Worm (Caenorhabditis elegans) whole organism, L2 larva: Measurements from ENCODE around the gene C01G10.1.
"Not testable (repeated sequence)": the region's sequence is repeated elsewhere in the genome, so short reads cannot be mapped to it uniquely, and the experiment has no call there.

ENCODE experiments used
- C34F6.9 ChIP-seq: fragments of 150-350 bp; optimal IDR thresholded peaks from 2 replicates; lab custom pipeline; 2014; ENCODE audit warnings: missing biosample characterization, missing genetic modification characterization
- F13H6.1 ChIP-seq: sonication (generic microtip); optimal IDR thresholded peaks from 2 replicates; lab custom pipeline; 2016; ENCODE audit warnings: missing genetic modification characterization, missing compliant biosample characterization
- R02D3.7 ChIP-seq: fragments of 150-350 bp; optimal IDR thresholded peaks from 2 replicates; lab custom pipeline; 2014; ENCODE audit warnings: missing biosample characterization, missing genetic modification characterization
- Y55F3AM.14 ChIP-seq: fragments of 200-800 bp; sonication (Bioruptor generic); optimal IDR thresholded peaks from 2 replicates; lab custom pipeline; 2018; ENCODE audit warnings: mild to moderate bottlenecking, missing genetic modification characterization, missing compliant biosample characterization
- ZK546.5 ChIP-seq: sonication (generic microtip); optimal IDR thresholded peaks from 2 replicates; lab custom pipeline; 2017; ENCODE audit warnings: missing biosample characterization, missing genetic modification characterization
- alr-1 ChIP-seq: fragments of 150-350 bp; optimal IDR thresholded peaks from 2 replicates; lab custom pipeline; 2014; ENCODE audit warnings: missing biosample characterization, missing genetic modification characterization
- aly-2 ChIP-seq: fragments of 150-350 bp; optimal IDR thresholded peaks from 2 replicates; lab custom pipeline; 2014; ENCODE audit warnings: missing biosample characterization, missing genetic modification characterization
- ama-1 ChIP-seq: fragments of 150-350 bp; optimal IDR thresholded peaks from 2 replicates; lab custom pipeline; 2018; ENCODE audit warnings: inconsistent platforms
- blmp-1 ChIP-seq: sonication (generic microtip); optimal IDR thresholded peaks from 2 replicates; lab custom pipeline; 2017; ENCODE audit warnings: missing genetic modification characterization, mild to moderate bottlenecking, missing compliant biosample characterization, antibody characterized with exemption, moderate library complexity; ENCODE audit not compliant: insufficient read depth
- ceh-16 ChIP-seq: fragments of 150-350 bp; optimal IDR thresholded peaks from 2 replicates; lab custom pipeline; 2014; ENCODE audit warnings: missing biosample characterization, missing genetic modification characterization
- crh-2 ChIP-seq: sonication (generic microtip); optimal IDR thresholded peaks from 2 replicates; lab custom pipeline; 2017; ENCODE audit warnings: missing biosample characterization, missing genetic modification characterization
- egl-27 ChIP-seq: sonication (generic microtip); optimal IDR thresholded peaks from 3 replicates; lab custom pipeline; 2017; ENCODE audit warnings: missing biosample characterization, missing genetic modification reagents, missing genetic modification characterization
- elt-1 ChIP-seq: fragments of 150-350 bp; optimal IDR thresholded peaks from 2 replicates; lab custom pipeline; 2014; ENCODE audit warnings: missing biosample characterization, missing genetic modification characterization
- fos-1 ChIP-seq: fragments of 150-350 bp; optimal IDR thresholded peaks from 2 replicates; lab custom pipeline; 2014; ENCODE audit warnings: missing biosample characterization, missing genetic modification characterization
- lin-11 ChIP-seq: fragments of 150-350 bp; sonication (generic microtip); optimal IDR thresholded peaks from 2 replicates; lab custom pipeline; 2014; ENCODE audit warnings: missing biosample characterization, missing genetic modification characterization, inconsistent platforms, mixed read lengths
- lin-13 ChIP-seq: fragments of 150-350 bp; optimal IDR thresholded peaks from 2 replicates; lab custom pipeline; 2014; ENCODE audit warnings: missing biosample characterization, missing genetic modification reagents, missing genetic modification characterization
- lsy-2 ChIP-seq, 2 experiments: fragments of 150-350 bp in 1 of 2; sonication (generic microtip) in 1 of 2; optimal IDR thresholded peaks; 2 replicates each; lab custom pipeline; 2014 to 2017; ENCODE audit warnings: missing biosample characterization in 2 of 2, missing genetic modification characterization in 2 of 2
- mab-5 ChIP-seq: fragments of 150-350 bp; optimal IDR thresholded peaks from 2 replicates; lab custom pipeline; 2014; ENCODE audit warnings: missing biosample characterization, missing genetic modification characterization
- mbf-1 ChIP-seq: sonication (generic microtip); optimal IDR thresholded peaks from 2 replicates; lab custom pipeline; 2017; ENCODE audit warnings: missing biosample characterization, missing genetic modification characterization
- mdl-1 ChIP-seq, 2 experiments: fragments of 150-350 bp in 1 of 2; sonication (generic microtip) in 1 of 2; optimal IDR thresholded peaks; 2 replicates each; lab custom pipeline; 2017; ENCODE audit warnings: missing biosample characterization in 2 of 2, missing genetic modification characterization in 2 of 2
- nhr-10 ChIP-seq: sonication (generic microtip); optimal IDR thresholded peaks from 2 replicates; lab custom pipeline; 2017; ENCODE audit warnings: missing biosample characterization, missing genetic modification characterization
- nhr-11 ChIP-seq: fragments of 150-350 bp; optimal IDR thresholded peaks from 2 replicates; lab custom pipeline; 2014; ENCODE audit warnings: missing biosample characterization, missing genetic modification characterization
- nhr-12 ChIP-seq: fragments of 150-350 bp; optimal IDR thresholded peaks from 2 replicates; lab custom pipeline; 2014; ENCODE audit warnings: missing biosample characterization, missing genetic modification characterization
- nhr-129 ChIP-seq: fragments of 150-350 bp; optimal IDR thresholded peaks from 2 replicates; lab custom pipeline; 2014; ENCODE audit warnings: missing biosample characterization, missing genetic modification characterization
- nhr-21 ChIP-seq: fragments of 150-350 bp; optimal IDR thresholded peaks from 2 replicates; lab custom pipeline; 2014; ENCODE audit warnings: missing biosample characterization, missing genetic modification characterization
- nhr-237 ChIP-seq: fragments of 150-350 bp; optimal IDR thresholded peaks from 2 replicates; lab custom pipeline; 2014; ENCODE audit warnings: missing biosample characterization, missing genetic modification characterization
- nhr-25 ChIP-seq: fragments of 150-350 bp; sonication (generic microtip); optimal IDR thresholded peaks from 3 replicates; lab custom pipeline; 2014; ENCODE audit warnings: missing biosample characterization, missing genetic modification characterization
- nhr-6 ChIP-seq: fragments of 150-350 bp; optimal IDR thresholded peaks from 2 replicates; lab custom pipeline; 2014; ENCODE audit warnings: missing biosample characterization, missing genetic modification characterization
- nhr-77 ChIP-seq: fragments of 150-350 bp; optimal IDR thresholded peaks from 2 replicates; lab custom pipeline; 2014; ENCODE audit warnings: missing biosample characterization, missing genetic modification characterization
- peb-1 ChIP-seq: fragments of 150-350 bp; optimal IDR thresholded peaks from 2 replicates; lab custom pipeline; 2014; ENCODE audit warnings: missing biosample characterization, missing genetic modification characterization
- sem-4 ChIP-seq: fragments of 150-350 bp; optimal IDR thresholded peaks from 2 replicates; lab custom pipeline; 2014; ENCODE audit warnings: missing biosample characterization, missing genetic modification reagents, missing genetic modification characterization
- skn-1 ChIP-seq: sonication (generic microtip); optimal IDR thresholded peaks from 2 replicates; lab custom pipeline; 2017; ENCODE audit warnings: missing biosample characterization, missing genetic modification characterization
- sma-3 ChIP-seq: sonication (generic microtip); optimal IDR thresholded peaks from 2 replicates; lab custom pipeline; 2016; ENCODE audit warnings: missing genetic modification reagents, missing genetic modification characterization, missing compliant biosample characterization
- sma-9 ChIP-seq, 2 experiments: fragments of 150-350 bp in 1 of 2; sonication (generic microtip) in 1 of 2; optimal IDR thresholded peaks; 2 replicates each; lab custom pipeline; 2014 to 2016; ENCODE audit warnings: missing genetic modification characterization in 2 of 2, mild to moderate bottlenecking in 1 of 2, missing biosample characterization in 1 of 2, missing compliant biosample characterization in 1 of 2, missing genetic modification reagents in 1 of 2, moderate library complexity in 1 of 2
- snpc-4 ChIP-seq: fragments of 150-350 bp; optimal IDR thresholded peaks from 2 replicates; lab custom pipeline; 2014; ENCODE audit warnings: missing biosample characterization, missing genetic modification characterization
- unc-39 ChIP-seq: fragments of 150-350 bp; optimal IDR thresholded peaks from 2 replicates; lab custom pipeline; 2014; ENCODE audit warnings: missing biosample characterization, missing genetic modification characterization
- unc-55 ChIP-seq: fragments of 150-350 bp; sonication (generic microtip); optimal IDR thresholded peaks from 3 replicates; lab custom pipeline; 2014; ENCODE audit warnings: missing biosample characterization, missing genetic modification reagents, missing genetic modification characterization
- unc-62 ChIP-seq: fragments of 150-350 bp; optimal IDR thresholded peaks from 2 replicates; lab custom pipeline; 2014; ENCODE audit warnings: missing biosample characterization, missing genetic modification reagents, missing genetic modification characterization
- zag-1 ChIP-seq: fragments of 150-350 bp; optimal IDR thresholded peaks from 2 replicates; lab custom pipeline; 2014; ENCODE audit warnings: missing biosample characterization, missing genetic modification characterization
- ztf-11 ChIP-seq: sonication (generic microtip); optimal IDR thresholded peaks from 2 replicates; lab custom pipeline; 2017; ENCODE audit warnings: missing biosample characterization, missing genetic modification characterization

C01G10.1 gene

DNA sequence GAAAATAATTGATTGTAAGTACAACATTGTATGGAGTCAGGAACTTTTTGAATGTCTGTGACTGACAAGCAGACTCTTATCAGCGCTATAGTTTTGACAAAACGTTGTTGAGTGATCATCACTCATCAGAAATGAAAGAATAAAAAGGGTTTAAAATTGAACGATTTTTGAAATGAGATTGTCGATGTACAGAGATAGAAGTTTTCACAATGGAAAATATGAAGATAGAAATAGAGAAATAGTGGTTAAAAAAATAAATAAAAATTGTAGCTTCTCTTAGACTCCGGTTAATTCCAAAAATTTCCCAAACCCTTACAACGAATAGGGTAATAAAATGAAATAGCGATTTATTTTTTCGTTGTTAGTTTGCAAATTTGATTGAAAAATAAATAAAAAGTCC lies 25.6 kb downstream of the C01G10.1 start, which contains the start of gene ugt-30:
Gene ugt-30 (minus strand): TSS at position 101 of the 400 bp plus-strand sequence.
- TF ChIP-seq F13H6.1 (tag; lab: Kevin White, UChicago); unc-39 (tag; lab: Kevin White, UChicago); unc-55 (GFP tag; lab: Kevin White, UChicago): not testable (repeated sequence)

DNA sequence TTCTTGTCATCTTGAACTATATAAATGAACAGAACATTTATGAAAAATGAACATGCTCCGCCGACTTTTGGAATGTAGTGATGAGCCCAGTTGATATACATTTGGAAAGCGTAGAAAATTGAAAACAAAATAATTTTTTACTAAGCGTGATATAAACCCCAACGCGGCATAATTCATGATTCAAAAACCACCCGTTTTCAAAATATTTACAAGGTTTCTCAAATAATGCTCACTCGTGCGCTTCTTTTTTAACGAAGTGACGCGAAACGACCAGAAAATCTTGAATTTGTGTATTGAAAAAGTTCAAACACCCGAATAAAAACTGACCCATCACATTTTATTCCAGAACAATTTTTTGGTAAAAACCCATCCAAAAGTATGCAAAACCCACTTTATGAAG lies 27.9 kb downstream of the C01G10.1 start, which contains the start of gene srj-27:
Gene srj-27 (minus strand): TSS at position 101 of the 400 bp plus-strand sequence.
- TF ChIP-seq Y55F3AM.14 (GFP tag; lab: Kevin White, UChicago): no peak
- TF ChIP-seq sem-4: no peak
- TF ChIP-seq nhr-10 (tag; lab: Kevin White, UChicago): no peak
- TF ChIP-seq ceh-16 (tag; lab: Kevin White, UChicago): no peak
- TF ChIP-seq snpc-4 (tag; lab: Kevin White, UChicago): no peak
- no peak for TF ChIP-seq nhr-11 (tag; lab: Kevin White, UChicago)

DNA sequence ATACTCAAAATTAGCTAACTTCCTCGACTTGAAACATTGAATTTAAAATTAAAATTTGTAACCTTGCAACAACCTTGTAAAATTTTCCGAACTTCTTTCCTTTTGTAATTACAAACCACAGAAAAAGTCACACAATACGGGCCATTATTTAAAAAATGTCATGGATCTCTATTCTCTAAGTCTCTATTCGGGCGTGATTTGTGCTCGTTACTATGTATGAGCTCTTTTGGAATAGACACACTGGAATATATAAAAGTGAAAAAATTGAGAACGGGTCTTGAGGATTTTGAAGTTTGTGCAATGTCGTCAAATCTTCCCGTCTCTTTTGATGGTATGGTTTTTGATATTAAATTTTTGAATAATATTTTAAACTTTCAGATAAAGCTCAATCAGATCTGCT lies 28.4 kb downstream of the C01G10.1 start, which contains the start of gene srr-7:
Gene srr-7 (plus strand): TSS at position 301 of the 400 bp plus-strand sequence.
- TF ChIP-seq egl-27 (tag; lab: Kevin White, UChicago): no peak
- no peak for TF ChIP-seq ama-1
- no peak for TF ChIP-seq mbf-1 (tag; lab: Kevin White, UChicago)
- no peak for TF ChIP-seq aly-2 (tag; lab: Kevin White, UChicago)
- TF ChIP-seq blmp-1 (tag; lab: Kevin White, UChicago): no peak
- TF ChIP-seq mab-5 (tag; lab: Kevin White, UChicago): no peak
- no peak for TF ChIP-seq crh-2 (tag; lab: Kevin White, UChicago)

DNA sequence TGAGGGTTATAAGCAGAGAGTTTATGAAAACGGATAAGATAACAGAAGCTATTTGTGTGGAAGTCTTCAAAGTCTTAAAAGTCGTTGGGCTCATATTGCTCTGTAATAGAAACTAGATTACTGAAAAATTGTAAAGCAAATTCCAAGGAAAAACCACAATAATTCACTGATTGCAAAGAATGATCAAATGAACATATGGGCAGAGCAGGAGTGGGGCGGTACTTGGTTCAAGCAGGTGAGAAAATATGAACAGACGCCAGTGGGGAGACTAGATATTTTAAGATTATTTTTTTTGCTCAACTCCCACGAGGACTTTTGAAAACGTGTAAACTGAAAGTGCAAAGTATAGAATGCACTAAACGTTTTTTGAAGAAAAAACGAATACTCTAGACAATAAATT lies 32.9 kb downstream of the C01G10.1 start, which contains the start of gene str-171:
Gene str-171 (minus strand): TSS at position 101 of the 400 bp plus-strand sequence.
- TF ChIP-seq ztf-11 (tag; lab: Kevin White, UChicago): no peak
- no peak for TF ChIP-seq C34F6.9 (tag; lab: Kevin White, UChicago)
- no peak for TF ChIP-seq R02D3.7 (tag; lab: Kevin White, UChicago)
- no peak for TF ChIP-seq mbf-1 (tag; lab: Kevin White, UChicago)
- TF ChIP-seq sma-9 (GFP tag; optimal IDR thresholded peaks at IDR 0.05; lab: Kevin White, UChicago): no peak
- no peak for TF ChIP-seq sma-9 (tag; optimal IDR thresholded peaks at IDR 0.05; lab: Kevin White, UChicago)
- no peak for TF ChIP-seq mab-5 (tag; lab: Kevin White, UChicago)
- TF ChIP-seq nhr-25: no peak
- TF ChIP-seq Y55F3AM.14 (GFP tag; lab: Kevin White, UChicago): no peak
- no peak for TF ChIP-seq nhr-21 (tag; lab: Kevin White, UChicago)
- no peak for TF ChIP-seq lsy-2 (tag; optimal IDR thresholded peaks at IDR 0.05; lab: Kevin White, UChicago)
- no peak for TF ChIP-seq nhr-6 (tag; lab: Kevin White, UChicago)
- TF ChIP-seq elt-1 (tag; lab: Kevin White, UChicago): no peak
- TF ChIP-seq nhr-129: no peak
- TF ChIP-seq nhr-11 (tag; lab: Kevin White, UChicago): no peak
- no peak for TF ChIP-seq nhr-12
- no peak for TF ChIP-seq ceh-16 (tag; lab: Kevin White, UChicago)
- TF ChIP-seq mdl-1 (tag; optimal IDR thresholded peaks at IDR 0.05; lab: Kevin White, UChicago): no peak
- TF ChIP-seq sem-4: no peak

DNA sequence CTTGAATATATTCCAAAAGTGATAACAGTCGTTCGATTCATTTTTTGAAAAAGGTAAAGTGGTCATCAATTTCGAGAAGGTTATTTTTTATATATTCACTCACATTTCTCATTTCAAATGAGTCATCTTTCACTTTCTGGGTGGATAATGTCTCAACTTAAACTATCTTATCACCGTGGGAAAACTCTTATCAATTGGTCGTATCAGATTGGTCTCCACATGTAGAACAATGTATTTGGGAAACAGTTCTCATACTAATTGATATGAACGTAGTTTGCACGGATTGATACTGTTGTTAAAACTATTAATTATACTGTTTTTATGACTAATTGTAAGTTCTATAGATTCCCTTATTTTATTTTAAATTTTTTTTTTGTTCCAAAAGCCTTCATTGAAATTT lies 34.3 kb downstream of the C01G10.1 start:
- no peak for TF ChIP-seq nhr-129
- peak; percentile 85 for TF ChIP-seq fos-1 (tag; lab: Kevin White, UChicago)
- no peak for TF ChIP-seq nhr-237
- no peak for TF ChIP-seq unc-55 (GFP tag; lab: Kevin White, UChicago)

DNA sequence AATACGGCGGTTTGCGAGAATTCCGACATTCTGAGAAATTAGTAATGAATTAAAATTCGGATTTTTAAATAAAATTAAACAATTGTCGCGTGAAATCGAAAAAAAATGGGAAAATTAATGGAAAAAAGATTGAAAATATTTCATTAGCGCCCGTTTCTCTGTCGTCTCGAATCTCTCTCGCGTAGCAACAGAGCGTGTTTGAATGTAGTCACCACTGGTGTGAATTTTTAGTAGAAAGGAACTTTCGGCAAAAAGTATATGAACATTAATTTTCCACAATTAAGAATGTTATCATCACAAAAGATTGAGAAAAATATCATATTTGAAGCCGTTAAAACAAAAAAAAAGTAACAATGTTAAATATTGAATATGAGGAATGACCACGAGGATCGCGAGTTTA lies 37.2 kb downstream of the C01G10.1 start, which contains the start of gene aipl-1:
Gene aipl-1 (minus strand): TSS at position 30 of the 400 bp plus-strand sequence.
- peak; percentile 59 for TF ChIP-seq zag-1 (tag; lab: Kevin White, UChicago)
- peak; percentile 86 for TF ChIP-seq nhr-129
- TF ChIP-seq sma-3: peak; percentile 63
- peak; percentile 83 for TF ChIP-seq lin-13 (GFP tag; lab: Kevin White, UChicago)
- peak in 1 of 2 experiments; percentile 87 for TF ChIP-seq lsy-2 (tag; optimal IDR thresholded peaks at IDR 0.05; lab: Kevin White, UChicago)
- no peak for TF ChIP-seq skn-1
- no peak for TF ChIP-seq Y55F3AM.14 (GFP tag; lab: Kevin White, UChicago)
- TF ChIP-seq snpc-4 (tag; lab: Kevin White, UChicago): peak; percentile 68
- peak; percentile 79 for TF ChIP-seq sma-9 (GFP tag; optimal IDR thresholded peaks at IDR 0.05; lab: Kevin White, UChicago)
- TF ChIP-seq sma-9 (tag; optimal IDR thresholded peaks at IDR 0.05; lab: Kevin White, UChicago): no peak
- no peak for TF ChIP-seq unc-62
- peak; percentile 72 for TF ChIP-seq fos-1 (tag; lab: Kevin White, UChicago)
- peak; percentile 56 for TF ChIP-seq F13H6.1 (tag; lab: Kevin White, UChicago)
- no peak for TF ChIP-seq nhr-77 (tag; lab: Kevin White, UChicago)
- TF ChIP-seq crh-2 (tag; lab: Kevin White, UChicago): peak; percentile 79
- no peak for TF ChIP-seq lin-11 (tag; lab: Kevin White, UChicago)
- peak; percentile 72 for TF ChIP-seq blmp-1 (tag; lab: Kevin White, UChicago)
- TF ChIP-seq sem-4: peak; percentile 3
- TF ChIP-seq ZK546.5 (tag; lab: Kevin White, UChicago): no peak
- TF ChIP-seq egl-27 (tag; lab: Kevin White, UChicago): peak; percentile 21
- TF ChIP-seq elt-1 (tag; lab: Kevin White, UChicago): no peak
- peak; percentile 60 for TF ChIP-seq nhr-21 (tag; lab: Kevin White, UChicago)
- TF ChIP-seq peb-1 (tag; lab: Kevin White, UChicago): no peak
- TF ChIP-seq alr-1 (tag; lab: Kevin White, UChicago): no peak
